Worm (Caenorhabditis elegans) whole organism, L3 larva: Measurements from ENCODE around the gene C07D10.5.

Experiments used
- R02D3.7 ChIP-seq: fragments of 150-350 bp; optimal IDR thresholded peaks from 2 replicates; lab custom pipeline; 2014; ENCODE audit warnings: missing biosample characterization, missing genetic modification characterization
- ceh-16 ChIP-seq: sonication (generic microtip); optimal IDR thresholded peaks from 2 replicates; lab custom pipeline; 2017; ENCODE audit warnings: missing biosample characterization, missing genetic modification characterization
- ceh-28 ChIP-seq: fragments of 150-350 bp; optimal IDR thresholded peaks from 2 replicates; lab custom pipeline; 2014; ENCODE audit warnings: missing biosample characterization, missing genetic modification reagents, missing genetic modification characterization
- ceh-9 ChIP-seq: sonication (generic microtip); optimal IDR thresholded peaks from 2 replicates; lab custom pipeline; 2018; ENCODE audit warnings: missing biosample characterization, missing genetic modification characterization
- daf-12 ChIP-seq: fragments of 150-350 bp; optimal IDR thresholded peaks from 2 replicates; lab custom pipeline; 2014; ENCODE audit warnings: missing biosample characterization, missing genetic modification reagents, missing genetic modification characterization
- elt-2 ChIP-seq: sonication (generic microtip); optimal IDR thresholded peaks from 2 replicates; lab custom pipeline; 2016; ENCODE audit warnings: missing genetic modification reagents, mild to moderate bottlenecking, missing genetic modification characterization, missing compliant biosample characterization
- mdl-1 ChIP-seq: fragments of 150-350 bp; optimal IDR thresholded peaks from 2 replicates; lab custom pipeline; 2014; ENCODE audit warnings: missing biosample characterization, missing genetic modification characterization
- nfya-1 ChIP-seq: sonication (generic microtip); optimal IDR thresholded peaks from 2 replicates; lab custom pipeline; 2017; ENCODE audit warnings: missing genetic modification characterization, mild to moderate bottlenecking, missing compliant biosample characterization, antibody characterized with exemption, moderate library complexity; ENCODE audit not compliant: insufficient read depth
- pqm-1 ChIP-seq: fragments of 150-350 bp; optimal IDR thresholded peaks from 2 replicates; lab custom pipeline; 2017; ENCODE audit warnings: missing biosample characterization, missing genetic modification characterization, inconsistent platforms
- snpc-4 ChIP-seq: fragments of 150-350 bp; optimal IDR thresholded peaks from 2 replicates; lab custom pipeline; 2014; ENCODE audit warnings: missing biosample characterization, missing genetic modification characterization
- tbx-2 ChIP-seq: sonication (generic microtip); optimal IDR thresholded peaks from 2 replicates; lab custom pipeline; 2016; ENCODE audit warnings: mild to moderate bottlenecking, missing genetic modification characterization, missing compliant biosample characterization
- unc-62 ChIP-seq: fragments of 150-350 bp; sonication (generic microtip); optimal IDR thresholded peaks from 4 replicates; lab custom pipeline; 2014; ENCODE audit warnings: missing biosample characterization, missing genetic modification reagents, missing genetic modification characterization
- ztf-4 ChIP-seq: fragments of 150-350 bp; optimal IDR thresholded peaks from 2 replicates; lab custom pipeline; 2014; ENCODE audit warnings: missing biosample characterization, missing genetic modification characterization

DNA sequence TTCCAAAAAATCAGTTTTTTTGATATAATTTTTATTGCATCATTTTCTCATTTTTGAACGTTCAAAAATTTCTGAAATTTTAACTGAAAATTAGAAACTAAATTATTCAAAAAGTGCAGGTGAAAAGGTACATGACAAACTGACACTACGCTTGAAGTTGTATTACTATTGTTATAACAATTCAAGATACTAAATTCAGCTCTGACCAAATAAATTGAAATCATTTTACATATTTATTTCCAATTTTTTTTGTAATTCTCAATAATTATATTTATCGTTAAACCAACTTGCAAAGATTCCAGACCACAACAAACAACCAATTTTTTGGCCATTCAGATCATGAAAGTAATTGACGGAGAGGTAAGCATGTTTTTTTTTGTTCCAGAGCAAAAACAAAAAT is 4.1 kb downstream of the C07D10.5 start, which contains the start of gene sre-3:
- TF ChIP-seq elt-2 (tag; lab: Kevin White, UChicago): no peak
- TF ChIP-seq daf-12 (tag; lab: Kevin White, UChicago): no peak
- TF ChIP-seq ceh-16 (tag; lab: Kevin White, UChicago): no peak
- TF ChIP-seq snpc-4: no peak
- TF ChIP-seq ztf-4: no peak
- no peak for TF ChIP-seq nfya-1
- TF ChIP-seq mdl-1 (tag; lab: Kevin White, UChicago): no peak
- no peak for TF ChIP-seq R02D3.7 (tag; lab: Kevin White, UChicago)
- no peak for TF ChIP-seq tbx-2 (tag; lab: Kevin White, UChicago)
- TF ChIP-seq ceh-28 (tag; lab: Kevin White, UChicago): no peak
- no peak for TF ChIP-seq pqm-1 (tag; lab: Kevin White, UChicago)
- TF ChIP-seq ceh-9 (tag; lab: Kevin White, UChicago): no peak
- TF ChIP-seq unc-62 (GFP tag; lab: Kevin White, UChicago): no peak
